Fruit fly (Drosophila melanogaster) whole organism, embryonic: Measurements from ENCODE around the gene Tre1.

Experiments used
- CG12104 ChIP-seq: fragments of 200-800 bp; sonication (Bioruptor generic); optimal IDR thresholded peaks from 3 replicates; lab custom pipeline; 2016; ENCODE audit warnings: missing biosample characterization, missing genetic modification characterization
- CG12744 ChIP-seq: fragments of 200-800 bp; sonication (Bioruptor generic); optimal IDR thresholded peaks from 2 replicates; lab custom pipeline; 2016; ENCODE audit warnings: missing biosample characterization, missing genetic modification characterization
- CG13424 ChIP-seq: fragments of 200-800 bp; sonication (Bioruptor generic); optimal IDR thresholded peaks from 2 replicates; lab custom pipeline; 2019; ENCODE audit warnings: missing biosample characterization, mild to moderate bottlenecking, missing genetic modification characterization, moderate library complexity
- CG30020 ChIP-seq: fragments of 200-800 bp; optimal IDR thresholded peaks from 2 replicates; lab custom pipeline; 2019; ENCODE audit warnings: missing biosample characterization, mild to moderate bottlenecking, missing genetic modification characterization, moderate library complexity
- Jarid2 ChIP-seq: fragments of 200-800 bp; sonication (Bioruptor generic); optimal IDR thresholded peaks from 3 replicates; lab custom pipeline; 2017; ENCODE audit warnings: mild to moderate bottlenecking, missing biosample characterization, missing genetic modification reagents, missing genetic modification characterization
- Rfx ChIP-seq: fragments of 200-800 bp; sonication (Bioruptor generic); IDR thresholded peaks from 2 replicates; pipeline ENCODE4 v1.3.6; 2022; ENCODE audit warnings: missing biosample characterization, missing genetic modification characterization
- Scr ChIP-seq: fragments of 200-800 bp; sonication (Bioruptor generic); IDR thresholded peaks from 2 replicates; pipeline ENCODE4 v1.3.6; 2022; ENCODE audit warnings: missing biosample characterization, missing genetic modification characterization; ENCODE audit not compliant: partially characterized antibody
- crol ChIP-seq: fragments of 200-800 bp; sonication (Bioruptor generic); IDR thresholded peaks from 2 replicates; pipeline ENCODE4 v1.3.6; 2022; ENCODE audit warnings: missing biosample characterization, missing genetic modification characterization
- danr ChIP-seq: fragments of 200-800 bp; sonication (Bioruptor generic); IDR thresholded peaks from 2 replicates; pipeline ENCODE4 v1.3.6; 2022; ENCODE audit warnings: missing biosample characterization, missing genetic modification characterization
- unc-4 ChIP-seq: fragments of 200-800 bp; sonication (Bioruptor generic); IDR thresholded peaks from 2 replicates; pipeline ENCODE4 v1.3.6; 2022; ENCODE audit warnings: missing biosample characterization, missing genetic modification characterization; ENCODE audit not compliant: partially characterized antibody

DNA sequence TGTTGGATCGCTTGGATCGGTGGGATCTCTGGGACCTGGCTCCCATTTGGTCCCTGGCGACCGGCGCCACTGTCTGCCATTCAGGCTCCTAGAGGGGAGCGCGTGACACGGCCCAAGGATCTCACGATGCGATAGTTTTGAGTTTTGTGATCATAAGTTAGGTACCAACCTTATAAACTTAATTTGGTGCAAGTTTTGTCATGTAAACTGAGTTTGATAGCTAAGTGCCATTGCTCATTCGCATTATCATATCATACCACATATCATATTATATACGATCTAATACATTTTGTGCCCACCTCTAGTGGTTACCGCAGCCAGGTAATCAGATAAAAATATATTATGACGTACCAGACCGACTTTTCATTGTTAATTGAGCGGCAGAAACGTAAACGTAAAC is 16.2 kb upstream of the Tre1 start:
- TF ChIP-seq CG12744 (GFP tag; lab: Kevin White, UChicago) (no peak), CG13424 (tag; lab: Kevin White, UChicago) (no peak), Jarid2 (GFP tag; lab: Kevin White, UChicago) (no peak), CG30020 (tag; lab: Kevin White, UChicago) (peak; percentile 18), Scr (peak; percentile 79), unc-4 (peak; percentile 47; the same call in 1 of the 2 replicates), Rfx (GFP tag; lab: Robert Waterston, UW) (no peak), danr (GFP tag; lab: Robert Waterston, UW) (no peak), CG12104 (GFP tag; lab: Kevin White, UChicago) (no peak), crol (GFP tag; lab: Robert Waterston, UW) (no peak)
